Fruit fly (Drosophila melanogaster) whole organism, embryonic: Measurements from ENCODE around the gene Sws1.

Source experiments
- B-H2 ChIP-seq: fragments of 200-800 bp; sonication (Bioruptor generic); optimal IDR thresholded peaks from 2 replicates; lab custom pipeline; 2018; ENCODE audit warnings: missing biosample characterization, mild to moderate bottlenecking, missing genetic modification characterization
- CG10321 ChIP-seq: fragments of 200-800 bp; sonication (Bioruptor generic); IDR thresholded peaks from 2 replicates; pipeline ENCODE4 v1.3.6; 2022; ENCODE audit warnings: missing biosample characterization, missing genetic modification characterization
- CG10565 ChIP-seq: fragments of 200-800 bp; sonication (Bioruptor generic); optimal IDR thresholded peaks from 3 replicates; lab custom pipeline; 2016; ENCODE audit warnings: missing biosample characterization, mild to moderate bottlenecking, missing genetic modification characterization
- CG12071 ChIP-seq: fragments of 200-800 bp; sonication (Bioruptor generic); optimal IDR thresholded peaks from 3 replicates; lab custom pipeline; 2018; ENCODE audit warnings: missing biosample characterization, mild to moderate bottlenecking, missing genetic modification characterization
- CG13123 ChIP-seq: fragments of 200-800 bp; sonication (Bioruptor generic); optimal IDR thresholded peaks from 2 replicates; lab custom pipeline; 2016; ENCODE audit warnings: missing biosample characterization, missing genetic modification characterization
- CG14965 ChIP-seq: fragments of 200-800 bp; sonication (Bioruptor generic); optimal IDR thresholded peaks from 2 replicates; lab custom pipeline; 2016; ENCODE audit warnings: missing biosample characterization, missing genetic modification characterization, borderline replicate concordance
- CG17802 ChIP-seq: fragments of 200-800 bp; sonication (Bioruptor generic); optimal IDR thresholded peaks from 2 replicates; lab custom pipeline; 2018; ENCODE audit warnings: missing biosample characterization, mild to moderate bottlenecking, missing genetic modification characterization, moderate library complexity
- CG18262 ChIP-seq: fragments of 200-800 bp; optimal IDR thresholded peaks from 3 replicates; lab custom pipeline; 2019; ENCODE audit warnings: missing biosample characterization, mild to moderate bottlenecking, missing genetic modification characterization, moderate library complexity
- CG1832 ChIP-seq: fragments of 200-800 bp; sonication (Bioruptor generic); optimal IDR thresholded peaks from 2 replicates; lab custom pipeline; 2017; ENCODE audit warnings: missing biosample characterization, mild to moderate bottlenecking, missing genetic modification characterization, inconsistent platforms
- CG31388 ChIP-seq: fragments of 200-800 bp; sonication (Bioruptor generic); optimal IDR thresholded peaks from 2 replicates; lab custom pipeline; 2016; ENCODE audit warnings: missing biosample characterization, missing genetic modification characterization
- CG32532 ChIP-seq: fragments of 200-800 bp; sonication (Bioruptor generic); IDR thresholded peaks from 2 replicates; pipeline ENCODE4 v1.3.6; 2022; ENCODE audit warnings: missing biosample characterization, missing genetic modification characterization
- CG33557 ChIP-seq: fragments of 200-800 bp; sonication (Bioruptor generic); optimal IDR thresholded peaks from 2 replicates; lab custom pipeline; 2019; ENCODE audit warnings: missing biosample characterization, mild to moderate bottlenecking, missing genetic modification characterization, moderate library complexity
- CG4360 ChIP-seq: fragments of 200-800 bp; sonication (Bioruptor generic); IDR thresholded peaks from 2 replicates; pipeline ENCODE4 v1.3.6; 2022; ENCODE audit warnings: missing biosample characterization, missing genetic modification characterization
- CG43689 ChIP-seq: fragments of 200-800 bp; sonication (Bioruptor generic); IDR thresholded peaks from 2 replicates; pipeline ENCODE4 v1.3.6; 2022; ENCODE audit warnings: missing biosample characterization, missing genetic modification characterization
- CG4707 ChIP-seq: fragments of 200-800 bp; sonication (Bioruptor generic); optimal IDR thresholded peaks from 2 replicates; lab custom pipeline; 2018; ENCODE audit warnings: missing biosample characterization, mild to moderate bottlenecking, missing genetic modification characterization, moderate library complexity
- CG5953 ChIP-seq: fragments of 200-800 bp; sonication (Bioruptor generic); IDR thresholded peaks from 2 replicates; pipeline ENCODE4 v1.3.6; 2022; ENCODE audit warnings: missing biosample characterization, missing genetic modification characterization
- CG6765 ChIP-seq: fragments of 200-800 bp; sonication (Bioruptor generic); optimal IDR thresholded peaks from 3 replicates; lab custom pipeline; 2017; ENCODE audit warnings: missing biosample characterization, mild to moderate bottlenecking, missing genetic modification characterization
- CG6791 ChIP-seq: fragments of 200-800 bp; sonication (Bioruptor generic); IDR thresholded peaks from 3 replicates; pipeline ENCODE4 v1.3.6; 2022; ENCODE audit warnings: missing biosample characterization, missing genetic modification characterization; ENCODE audit not compliant: partially characterized antibody
- CG7372 ChIP-seq: fragments of 200-800 bp; sonication (Bioruptor generic); IDR thresholded peaks from 2 replicates; pipeline ENCODE4 v1.3.6; 2022; ENCODE audit warnings: missing biosample characterization, missing genetic modification characterization
- CG7745 ChIP-seq: fragments of 200-800 bp; sonication (Bioruptor generic); optimal IDR thresholded peaks from 2 replicates; lab custom pipeline; 2018; ENCODE audit warnings: missing biosample characterization, mild to moderate bottlenecking, missing genetic modification characterization, moderate library complexity
- Doc2 ChIP-seq: fragments of 200-800 bp; sonication (Bioruptor generic); IDR thresholded peaks from 2 replicates; pipeline ENCODE4 v1.3.6; 2022; ENCODE audit warnings: missing biosample characterization, missing genetic modification characterization
- H15 ChIP-seq: fragments of 200-800 bp; sonication (Bioruptor generic); IDR thresholded peaks from 3 replicates; pipeline ENCODE4 v1.3.6; 2022; ENCODE audit warnings: missing biosample characterization, missing genetic modification characterization
- HmgZ ChIP-seq: fragments of 200-800 bp; sonication (Bioruptor generic); optimal IDR thresholded peaks from 2 replicates; lab custom pipeline; 2018; ENCODE audit warnings: missing biosample characterization, mild to moderate bottlenecking, missing genetic modification characterization
- Kr ChIP-seq: fragments of 200-800 bp; sonication (Bioruptor generic); optimal IDR thresholded peaks from 2 replicates; lab custom pipeline; 2017; ENCODE audit warnings: missing biosample characterization, mild to moderate bottlenecking, missing genetic modification characterization
- Lpt ChIP-seq: fragments of >200 bp; optimal IDR thresholded peaks from 2 replicates; lab custom pipeline; 2018; ENCODE audit warnings: missing biosample characterization, missing genetic modification characterization
- Mad ChIP-seq: fragments of 200-800 bp; sonication (Bioruptor generic); optimal IDR thresholded peaks from 2 replicates; lab custom pipeline; 2016; ENCODE audit warnings: missing biosample characterization, missing genetic modification characterization
- NC2β ChIP-seq: fragments of 200-800 bp; sonication (Bioruptor generic); optimal IDR thresholded peaks from 2 replicates; lab custom pipeline; 2016; ENCODE audit warnings: missing biosample characterization, missing genetic modification characterization
- Sox102F ChIP-seq: fragments of 200-800 bp; sonication (Bioruptor generic); optimal IDR thresholded peaks from 2 replicates; lab custom pipeline; 2018; ENCODE audit warnings: missing biosample characterization, mild to moderate bottlenecking, missing genetic modification characterization, moderate library complexity
- Tbp ChIP-seq: fragments of >200 bp; optimal IDR thresholded peaks from 2 replicates; lab custom pipeline; 2018; ENCODE audit warnings: missing biosample characterization, missing genetic modification characterization
- Usf ChIP-seq: fragments of 200-800 bp; sonication (Bioruptor generic); optimal IDR thresholded peaks from 2 replicates; lab custom pipeline; 2017; ENCODE audit warnings: missing genotype, missing biosample characterization, missing genetic modification characterization
- Vsx1 ChIP-seq: fragments of 200-800 bp; sonication (Bioruptor generic); optimal IDR thresholded peaks from 2 replicates; lab custom pipeline; 2017; ENCODE audit warnings: missing biosample characterization, mild to moderate bottlenecking, missing genetic modification characterization, missing genetic modification reagents
- bab2 ChIP-seq: fragments of 200-800 bp; sonication (Bioruptor generic); optimal IDR thresholded peaks from 2 replicates; lab custom pipeline; 2016; ENCODE audit warnings: missing biosample characterization, missing genetic modification characterization
- bcd ChIP-seq: fragments of 200-800 bp; sonication (Bioruptor generic); optimal IDR thresholded peaks from 2 replicates; lab custom pipeline; 2017; ENCODE audit warnings: missing biosample characterization, mild to moderate bottlenecking, missing genetic modification characterization
- bigmax ChIP-seq: fragments of 200-800 bp; sonication (Bioruptor generic); optimal IDR thresholded peaks from 2 replicates; lab custom pipeline; 2018; ENCODE audit warnings: missing biosample characterization, mild to moderate bottlenecking, missing genetic modification characterization
- caup ChIP-seq: fragments of 200-800 bp; sonication (Bioruptor generic); optimal IDR thresholded peaks from 3 replicates; lab custom pipeline; 2017; ENCODE audit warnings: missing biosample characterization, mild to moderate bottlenecking, missing genetic modification characterization, moderate library complexity; ENCODE audit not compliant: severe bottlenecking
- chm ChIP-seq: fragments of 200-800 bp; sonication (Bioruptor generic); IDR thresholded peaks from 2 replicates; pipeline ENCODE4 v1.3.6; 2022; ENCODE audit warnings: missing biosample characterization, missing genetic modification characterization
- corto ChIP-seq: fragments of 200-800 bp; sonication (Bioruptor generic); optimal IDR thresholded peaks from 2 replicates; lab custom pipeline; 2016; ENCODE audit warnings: missing biosample characterization, mild to moderate bottlenecking, missing genetic modification characterization, moderate library complexity
- exex ChIP-seq: fragments of 200-800 bp; sonication (Bioruptor generic); optimal IDR thresholded peaks from 4 replicates; lab custom pipeline; 2018; ENCODE audit warnings: missing biosample characterization, mild to moderate bottlenecking, missing genetic modification characterization, moderate library complexity
- fd96Cb ChIP-seq: fragments of 200-800 bp; sonication (Bioruptor generic); optimal IDR thresholded peaks from 2 replicates; lab custom pipeline; 2018; ENCODE audit warnings: missing biosample characterization, mild to moderate bottlenecking, missing genetic modification characterization, moderate library complexity
- hkb ChIP-seq, 2 experiments: fragments of 200-800 bp in 1 of 2; fragments of >200 bp in 1 of 2; sonication (Bioruptor generic) in 1 of 2; IDR thresholded peaks in 1 of 2; optimal IDR thresholded peaks in 1 of 2; 2 replicates each; pipeline versions ENCODE4 v1.3.6 to Lab custom; 2017 to 2022; ENCODE audit warnings: missing biosample characterization in 1 of 2, missing genetic modification characterization in 1 of 2
- klu ChIP-seq: fragments of 200-800 bp; sonication (Bioruptor generic); IDR thresholded peaks from 2 replicates; pipeline ENCODE4 v1.3.6; 2022; ENCODE audit warnings: missing biosample characterization, missing genetic modification characterization
- luna ChIP-seq: fragments of 200-800 bp; sonication (Bioruptor generic); optimal IDR thresholded peaks from 2 replicates; lab custom pipeline; 2016; ENCODE audit warnings: missing biosample characterization, missing genetic modification characterization
- maf-S ChIP-seq: fragments of 200-800 bp; sonication (Bioruptor generic); optimal IDR thresholded peaks from 2 replicates; lab custom pipeline; 2016; ENCODE audit warnings: missing biosample characterization, missing genetic modification characterization
- mirr ChIP-seq: fragments of 200-800 bp; sonication (Bioruptor generic); optimal IDR thresholded peaks from 3 replicates; lab custom pipeline; 2018; ENCODE audit warnings: missing biosample characterization, mild to moderate bottlenecking, missing genetic modification characterization
- nerfin-1 ChIP-seq: fragments of 200-800 bp; sonication (Bioruptor generic); optimal IDR thresholded peaks from 3 replicates; lab custom pipeline; 2019; ENCODE audit warnings: missing biosample characterization, mild to moderate bottlenecking, missing genetic modification characterization, moderate library complexity
- sima ChIP-seq: fragments of 200-800 bp; sonication (Bioruptor generic); optimal IDR thresholded peaks from 2 replicates; lab custom pipeline; 2016; ENCODE audit warnings: missing biosample characterization, missing genetic modification characterization
- sna ChIP-seq: fragments of 200-800 bp; sonication (Bioruptor generic); IDR thresholded peaks from 2 replicates; pipeline ENCODE4 v1.3.6; 2022; ENCODE audit warnings: missing biosample characterization, missing genetic modification characterization; ENCODE audit not compliant: partially characterized antibody
- stc ChIP-seq: fragments of 200-800 bp; sonication (Bioruptor generic); IDR thresholded peaks from 2 replicates; pipeline ENCODE4 v1.3.6; 2022; ENCODE audit warnings: missing biosample characterization, missing genetic modification characterization
- wek ChIP-seq: fragments of 200-800 bp; sonication (Bioruptor generic); optimal IDR thresholded peaks from 3 replicates; lab custom pipeline; 2018; ENCODE audit warnings: missing biosample characterization, mild to moderate bottlenecking, missing genetic modification characterization, moderate library complexity
- z ChIP-seq: fragments of 200-800 bp; sonication (Bioruptor generic); IDR thresholded peaks from 3 replicates; pipeline ENCODE4 v1.3.6; 2022; ENCODE audit warnings: missing biosample characterization, missing genetic modification characterization

The Sws1 gene

dm6 chr2L:2585285-2585684 is 10.4 kb upstream of the Sws1 start, which contains the start of gene Drp1 (continued):
- TF ChIP-seq B-H2 (GFP tag; lab: Kevin White, UChicago) (peak; percentile 71), CG33557 (GFP tag; lab: Kevin White, UChicago) (no peak), z (GFP tag; lab: Robert Waterston, UW) (no peak), sna (GFP tag; lab: Robert Waterston, UW) (peak; percentile 56; the same call in 1 of the 2 replicates), stc (GFP tag; lab: Robert Waterston, UW) (no peak), CG10565 (GFP tag; lab: Kevin White, UChicago) (no peak), NC2β (GFP tag; lab: Kevin White, UChicago) (peak; percentile 57), mirr (GFP tag; lab: Kevin White, UChicago) (peak; percentile 22), Doc2 (no peak), bab2 (GFP tag; lab: Kevin White, UChicago) (peak; percentile 63), HmgZ (tag; lab: Kevin White, UChicago) (peak; percentile 69), CG5953 (GFP tag; lab: Robert Waterston, UW) (no peak), CG6791 (peak; percentile 80), CG4360 (GFP tag; lab: Robert Waterston, UW) (peak; percentile 18; the same call in 1 of the 2 replicates), CG7745 (tag; lab: Kevin White, UChicago) (no peak), chm (GFP tag; lab: Robert Waterston, UW) (peak; percentile 61; the same call in 1 of the 2 replicates), CG1832 (GFP tag; lab: Kevin White, UChicago) (no peak), CG12071 (GFP tag; lab: Kevin White, UChicago) (no peak), bcd (peak; percentile 52), CG32532 (GFP tag; lab: Robert Waterston, UW) (peak; percentile 65), CG10321 (GFP tag; lab: Robert Waterston, UW) (no peak), corto (GFP tag; lab: Kevin White, UChicago) (no peak), CG17802 (tag; lab: Kevin White, UChicago) (peak; percentile 28), Mad (peak; percentile 78), sima (GFP tag; lab: Kevin White, UChicago) (no peak), CG7372 (GFP tag; lab: Robert Waterston, UW) (peak; percentile 32; the same call in 1 of the 2 replicates), caup (peak; percentile 55), maf-S (GFP tag; lab: Kevin White, UChicago) (peak; percentile 42), CG6765 (GFP tag; lab: Kevin White, UChicago) (no peak), exex (tag; lab: Kevin White, UChicago) (no peak), Kr (no peak), Usf (GFP tag; lab: Kevin White, UChicago) (no peak), CG18262 (no peak), CG13123 (GFP tag; lab: Kevin White, UChicago) (no peak), Lpt (GFP tag; lab: Kevin White, UChicago) (no peak), CG4707 (GFP tag; lab: Kevin White, UChicago) (no peak), CG14965 (GFP tag; lab: Kevin White, UChicago) (no peak), luna (GFP tag; lab: Kevin White, UChicago) (no peak), fd96Cb (tag; lab: Kevin White, UChicago) (no peak), Tbp (GFP tag; lab: Kevin White, UChicago) (no peak), nerfin-1 (tag; lab: Kevin White, UChicago) (peak; percentile 39), bigmax (peak; percentile 22), CG43689 (GFP tag; lab: Robert Waterston, UW) (no peak), Vsx1 (GFP tag; lab: Kevin White, UChicago) (no peak), CG31388 (GFP tag; lab: Kevin White, UChicago) (no peak), klu (GFP tag; lab: Robert Waterston, UW) (no peak), H15 (peak; percentile 47; the same call in 1 of the 3 replicates), hkb (optimal IDR thresholded peaks at IDR 0.05; lab: Kevin White, UChicago) (peak; percentile 80), hkb (GFP tag; IDR thresholded peaks at IDR 0.05; lab: Robert Waterston, UW) (peak; percentile 31; the same call in 1 of the 2 replicates), Sox102F (GFP tag; lab: Kevin White, UChicago) (no peak), wek (GFP tag; lab: Kevin White, UChicago) (no peak)
